Worm (Caenorhabditis elegans) whole organism, L2 larva: ENCODE measurements around the gene fbxa-99.

Experiments
- C34F6.9 ChIP-seq: fragments of 150-350 bp; optimal IDR thresholded peaks from 2 replicates; lab custom pipeline; 2014; ENCODE audit warnings: missing biosample characterization, missing genetic modification characterization
- F13H6.1 ChIP-seq: sonication (generic microtip); optimal IDR thresholded peaks from 2 replicates; lab custom pipeline; 2016; ENCODE audit warnings: missing genetic modification characterization, missing compliant biosample characterization
- R02D3.7 ChIP-seq: fragments of 150-350 bp; optimal IDR thresholded peaks from 2 replicates; lab custom pipeline; 2014; ENCODE audit warnings: missing biosample characterization, missing genetic modification characterization
- Y55F3AM.14 ChIP-seq: fragments of 200-800 bp; sonication (Bioruptor generic); optimal IDR thresholded peaks from 2 replicates; lab custom pipeline; 2018; ENCODE audit warnings: mild to moderate bottlenecking, missing genetic modification characterization, missing compliant biosample characterization
- ZK546.5 ChIP-seq: sonication (generic microtip); optimal IDR thresholded peaks from 2 replicates; lab custom pipeline; 2017; ENCODE audit warnings: missing biosample characterization, missing genetic modification characterization
- alr-1 ChIP-seq: fragments of 150-350 bp; optimal IDR thresholded peaks from 2 replicates; lab custom pipeline; 2014; ENCODE audit warnings: missing biosample characterization, missing genetic modification characterization
- aly-2 ChIP-seq: fragments of 150-350 bp; optimal IDR thresholded peaks from 2 replicates; lab custom pipeline; 2014; ENCODE audit warnings: missing biosample characterization, missing genetic modification characterization
- ama-1 ChIP-seq: fragments of 150-350 bp; optimal IDR thresholded peaks from 2 replicates; lab custom pipeline; 2018; ENCODE audit warnings: inconsistent platforms
- blmp-1 ChIP-seq: sonication (generic microtip); optimal IDR thresholded peaks from 2 replicates; lab custom pipeline; 2017; ENCODE audit warnings: missing genetic modification characterization, mild to moderate bottlenecking, missing compliant biosample characterization, antibody characterized with exemption, moderate library complexity; ENCODE audit not compliant: insufficient read depth
- ceh-16 ChIP-seq: fragments of 150-350 bp; optimal IDR thresholded peaks from 2 replicates; lab custom pipeline; 2014; ENCODE audit warnings: missing biosample characterization, missing genetic modification characterization
- ceh-82 ChIP-seq: fragments of 150-350 bp; optimal IDR thresholded peaks from 2 replicates; lab custom pipeline; 2014; ENCODE audit warnings: missing biosample characterization, missing genetic modification characterization
- crh-2 ChIP-seq: sonication (generic microtip); optimal IDR thresholded peaks from 2 replicates; lab custom pipeline; 2017; ENCODE audit warnings: missing biosample characterization, missing genetic modification characterization
- dmd-4 ChIP-seq: sonication (generic microtip); optimal IDR thresholded peaks from 2 replicates; lab custom pipeline; 2017; ENCODE audit warnings: missing biosample characterization, missing genetic modification characterization
- egl-27 ChIP-seq: sonication (generic microtip); optimal IDR thresholded peaks from 3 replicates; lab custom pipeline; 2017; ENCODE audit warnings: missing biosample characterization, missing genetic modification reagents, missing genetic modification characterization
- elt-1 ChIP-seq: fragments of 150-350 bp; optimal IDR thresholded peaks from 2 replicates; lab custom pipeline; 2014; ENCODE audit warnings: missing biosample characterization, missing genetic modification characterization
- elt-3 ChIP-seq: sonication (generic microtip); optimal IDR thresholded peaks from 2 replicates; lab custom pipeline; 2017; ENCODE audit warnings: missing biosample characterization, missing genetic modification characterization
- fos-1 ChIP-seq: fragments of 150-350 bp; optimal IDR thresholded peaks from 2 replicates; lab custom pipeline; 2014; ENCODE audit warnings: missing biosample characterization, missing genetic modification characterization
- gmeb-1 ChIP-seq: fragments of 150-350 bp; optimal IDR thresholded peaks from 2 replicates; lab custom pipeline; 2014; ENCODE audit warnings: missing biosample characterization, missing genetic modification characterization
- lin-11 ChIP-seq: fragments of 150-350 bp; sonication (generic microtip); optimal IDR thresholded peaks from 2 replicates; lab custom pipeline; 2014; ENCODE audit warnings: missing biosample characterization, missing genetic modification characterization, inconsistent platforms, mixed read lengths
- lin-13 ChIP-seq: fragments of 150-350 bp; optimal IDR thresholded peaks from 2 replicates; lab custom pipeline; 2014; ENCODE audit warnings: missing biosample characterization, missing genetic modification reagents, missing genetic modification characterization
- lin-39 ChIP-seq: fragments of 150-350 bp; optimal IDR thresholded peaks from 2 replicates; lab custom pipeline; 2014; ENCODE audit warnings: missing biosample characterization, missing genetic modification reagents, missing genetic modification characterization
- lsy-2 ChIP-seq, 2 experiments: fragments of 150-350 bp in 1 of 2; sonication (generic microtip) in 1 of 2; optimal IDR thresholded peaks; 2 replicates each; lab custom pipeline; 2014 to 2017; ENCODE audit warnings: missing biosample characterization in 2 of 2, missing genetic modification characterization in 2 of 2
- mab-5 ChIP-seq: fragments of 150-350 bp; optimal IDR thresholded peaks from 2 replicates; lab custom pipeline; 2014; ENCODE audit warnings: missing biosample characterization, missing genetic modification characterization
- mbf-1 ChIP-seq: sonication (generic microtip); optimal IDR thresholded peaks from 2 replicates; lab custom pipeline; 2017; ENCODE audit warnings: missing biosample characterization, missing genetic modification characterization
- mdl-1 ChIP-seq, 2 experiments: fragments of 150-350 bp in 1 of 2; sonication (generic microtip) in 1 of 2; optimal IDR thresholded peaks; 2 replicates each; lab custom pipeline; 2017; ENCODE audit warnings: missing biosample characterization in 2 of 2, missing genetic modification characterization in 2 of 2
- nhr-10 ChIP-seq: sonication (generic microtip); optimal IDR thresholded peaks from 2 replicates; lab custom pipeline; 2017; ENCODE audit warnings: missing biosample characterization, missing genetic modification characterization
- nhr-11 ChIP-seq: fragments of 150-350 bp; optimal IDR thresholded peaks from 2 replicates; lab custom pipeline; 2014; ENCODE audit warnings: missing biosample characterization, missing genetic modification characterization
- nhr-12 ChIP-seq: fragments of 150-350 bp; optimal IDR thresholded peaks from 2 replicates; lab custom pipeline; 2014; ENCODE audit warnings: missing biosample characterization, missing genetic modification characterization
- nhr-129 ChIP-seq: fragments of 150-350 bp; optimal IDR thresholded peaks from 2 replicates; lab custom pipeline; 2014; ENCODE audit warnings: missing biosample characterization, missing genetic modification characterization
- nhr-21 ChIP-seq: fragments of 150-350 bp; optimal IDR thresholded peaks from 2 replicates; lab custom pipeline; 2014; ENCODE audit warnings: missing biosample characterization, missing genetic modification characterization
- nhr-23 ChIP-seq: fragments of 150-350 bp; optimal IDR thresholded peaks from 2 replicates; lab custom pipeline; 2014; ENCODE audit warnings: missing biosample characterization, missing genetic modification reagents, missing genetic modification characterization
- nhr-237 ChIP-seq: fragments of 150-350 bp; optimal IDR thresholded peaks from 2 replicates; lab custom pipeline; 2014; ENCODE audit warnings: missing biosample characterization, missing genetic modification characterization
- nhr-25 ChIP-seq: fragments of 150-350 bp; sonication (generic microtip); optimal IDR thresholded peaks from 3 replicates; lab custom pipeline; 2014; ENCODE audit warnings: missing biosample characterization, missing genetic modification characterization
- nhr-6 ChIP-seq: fragments of 150-350 bp; optimal IDR thresholded peaks from 2 replicates; lab custom pipeline; 2014; ENCODE audit warnings: missing biosample characterization, missing genetic modification characterization
- nhr-77 ChIP-seq: fragments of 150-350 bp; optimal IDR thresholded peaks from 2 replicates; lab custom pipeline; 2014; ENCODE audit warnings: missing biosample characterization, missing genetic modification characterization
- peb-1 ChIP-seq: fragments of 150-350 bp; optimal IDR thresholded peaks from 2 replicates; lab custom pipeline; 2014; ENCODE audit warnings: missing biosample characterization, missing genetic modification characterization
- sem-4 ChIP-seq: fragments of 150-350 bp; optimal IDR thresholded peaks from 2 replicates; lab custom pipeline; 2014; ENCODE audit warnings: missing biosample characterization, missing genetic modification reagents, missing genetic modification characterization
- skn-1 ChIP-seq: sonication (generic microtip); optimal IDR thresholded peaks from 2 replicates; lab custom pipeline; 2017; ENCODE audit warnings: missing biosample characterization, missing genetic modification characterization
- sma-3 ChIP-seq: sonication (generic microtip); optimal IDR thresholded peaks from 2 replicates; lab custom pipeline; 2016; ENCODE audit warnings: missing genetic modification reagents, missing genetic modification characterization, missing compliant biosample characterization
- sma-9 ChIP-seq, 2 experiments: fragments of 150-350 bp in 1 of 2; sonication (generic microtip) in 1 of 2; optimal IDR thresholded peaks; 2 replicates each; lab custom pipeline; 2014 to 2016; ENCODE audit warnings: missing genetic modification characterization in 2 of 2, mild to moderate bottlenecking in 1 of 2, missing biosample characterization in 1 of 2, missing compliant biosample characterization in 1 of 2, missing genetic modification reagents in 1 of 2, moderate library complexity in 1 of 2
- snpc-4 ChIP-seq: fragments of 150-350 bp; optimal IDR thresholded peaks from 2 replicates; lab custom pipeline; 2014; ENCODE audit warnings: missing biosample characterization, missing genetic modification characterization
- unc-39 ChIP-seq: fragments of 150-350 bp; optimal IDR thresholded peaks from 2 replicates; lab custom pipeline; 2014; ENCODE audit warnings: missing biosample characterization, missing genetic modification characterization
- unc-55 ChIP-seq: fragments of 150-350 bp; sonication (generic microtip); optimal IDR thresholded peaks from 3 replicates; lab custom pipeline; 2014; ENCODE audit warnings: missing biosample characterization, missing genetic modification reagents, missing genetic modification characterization
- unc-62 ChIP-seq: fragments of 150-350 bp; optimal IDR thresholded peaks from 2 replicates; lab custom pipeline; 2014; ENCODE audit warnings: missing biosample characterization, missing genetic modification reagents, missing genetic modification characterization
- zag-1 ChIP-seq: fragments of 150-350 bp; optimal IDR thresholded peaks from 2 replicates; lab custom pipeline; 2014; ENCODE audit warnings: missing biosample characterization, missing genetic modification characterization
- ztf-1 ChIP-seq: fragments of 200-800 bp; sonication (Bioruptor generic); conservative IDR thresholded peaks from 2 replicates; pipeline ENCODE4 v1.3.6; 2022; ENCODE audit warnings: missing genetic modification characterization, missing compliant biosample characterization
- ztf-11 ChIP-seq: sonication (generic microtip); optimal IDR thresholded peaks from 2 replicates; lab custom pipeline; 2017; ENCODE audit warnings: missing biosample characterization, missing genetic modification characterization
- ztf-4 ChIP-seq: fragments of 150-350 bp; optimal IDR thresholded peaks from 2 replicates; lab custom pipeline; 2014; ENCODE audit warnings: missing biosample characterization, missing genetic modification characterization

The fbxa-99 gene

ce11 chrV:16002288-16002687 lies 19.6 kb upstream of the fbxa-99 start, which contains the start of gene nhr-63:
Gene nhr-63, plus strand, starts transcription at chrV:16002588.
- TF ChIP-seq mab-5 (tag; lab: Kevin White, UChicago) = no peak
- TF ChIP-seq Y55F3AM.14 (GFP tag; lab: Kevin White, UChicago) = no peak
- no peak for TF ChIP-seq alr-1 (tag; lab: Kevin White, UChicago)
- TF ChIP-seq snpc-4 (tag; lab: Kevin White, UChicago) = no peak
- no peak for TF ChIP-seq unc-55 (GFP tag; lab: Kevin White, UChicago)
- no peak for TF ChIP-seq ZK546.5
- no peak for TF ChIP-seq nhr-6 (tag; lab: Kevin White, UChicago)

ce11 chrV:16000433-16000832 lies 17.8 kb upstream of the fbxa-99 start, which contains the start of gene nhr-50:
Gene nhr-50, minus strand, starts transcription at chrV:16000631.
- TF ChIP-seq sem-4 (no peak), nhr-12 (tag; lab: Kevin White, UChicago) (no peak), dmd-4 (no peak), skn-1 (no peak), ZK546.5 (no peak), nhr-21 (tag; lab: Kevin White, UChicago) (peak; percentile 45), egl-27 (tag; lab: Kevin White, UChicago) (peak; percentile 57), elt-1 (tag; lab: Kevin White, UChicago) (no peak), sma-3 (GFP tag; lab: Kevin White, UChicago) (peak; percentile 69), lin-11 (tag; lab: Kevin White, UChicago) (no peak), gmeb-1 (tag; lab: Kevin White, UChicago) (peak; percentile 8), fos-1 (tag; lab: Kevin White, UChicago) (peak; percentile 99), unc-39 (tag; lab: Kevin White, UChicago) (no peak), lin-13 (GFP tag; lab: Kevin White, UChicago) (no peak), peb-1 (no peak), nhr-10 (tag; lab: Kevin White, UChicago) (no peak), nhr-237 (tag; lab: Kevin White, UChicago) (no peak), sma-9 (GFP tag; optimal IDR thresholded peaks at IDR 0.05; lab: Kevin White, UChicago) (peak; percentile 91), sma-9 (tag; optimal IDR thresholded peaks at IDR 0.05; lab: Kevin White, UChicago) (no peak), lin-39 (no peak), ama-1 (lab: Kevin White, UChicago) (no peak), Y55F3AM.14 (GFP tag; lab: Kevin White, UChicago) (no peak), nhr-11 (tag; lab: Kevin White, UChicago) (no peak), nhr-23 (tag; lab: Kevin White, UChicago) (no peak), C34F6.9 (tag; lab: Kevin White, UChicago) (peak; percentile 45), elt-3 (tag; lab: Kevin White, UChicago) (no peak), unc-55 (GFP tag; lab: Kevin White, UChicago) (no peak), lsy-2 (tag; optimal IDR thresholded peaks at IDR 0.05; lab: Kevin White, UChicago) (no peak), aly-2 (tag; lab: Kevin White, UChicago) (no peak), nhr-6 (tag; lab: Kevin White, UChicago) (no peak), ztf-1 (no peak), unc-62 (GFP tag; lab: Kevin White, UChicago) (no peak), ztf-4 (peak; percentile 8), ceh-82 (tag; lab: Kevin White, UChicago) (no peak), nhr-77 (no peak), F13H6.1 (tag; lab: Kevin White, UChicago) (peak; percentile 53), blmp-1 (tag; lab: Kevin White, UChicago) (peak; percentile 97), zag-1 (tag; lab: Kevin White, UChicago) (no peak), alr-1 (tag; lab: Kevin White, UChicago) (no peak), R02D3.7 (no peak), mab-5 (tag; lab: Kevin White, UChicago) (no peak), ztf-11 (tag; lab: Kevin White, UChicago) (no peak), mdl-1 (tag; optimal IDR thresholded peaks at IDR 0.05; lab: Kevin White, UChicago) (no peak), snpc-4 (tag; lab: Kevin White, UChicago) (no peak), nhr-25 (tag; lab: Kevin White, UChicago) (no peak), crh-2 (tag; lab: Kevin White, UChicago) (peak; percentile 83), mbf-1 (tag; lab: Kevin White, UChicago) (no peak), ceh-16 (tag; lab: Kevin White, UChicago) (no peak), nhr-129 (peak; percentile 54)
- TF ChIP-seq, all 48 proteins: peak for 12
